Worm (Caenorhabditis elegans): Measurements from ENCODE around the gene chil-9.

chil-9 gene

DNA sequence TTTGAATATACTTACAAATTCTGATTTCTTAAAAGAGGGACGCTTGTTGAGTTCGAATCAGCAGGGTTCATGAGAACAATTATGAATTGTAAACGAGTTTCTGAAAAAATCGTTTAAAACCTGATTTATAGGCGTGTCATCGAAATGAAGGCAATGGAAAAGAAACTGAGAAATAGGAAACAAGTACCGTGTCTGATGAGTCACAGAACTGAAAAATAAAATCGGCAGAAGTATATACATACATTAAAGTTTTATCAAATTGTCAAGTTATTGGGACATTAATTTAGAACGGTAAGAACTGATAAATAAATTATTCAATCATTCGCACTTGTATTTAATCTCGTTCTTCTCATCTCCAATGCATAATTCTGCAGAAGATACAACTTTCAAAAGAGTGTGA, at the start of gene chil-9:
Gene chil-9 (minus strand): TSS at position 101 of the 400 bp plus-strand sequence.
- no peak for TF ChIP-seq hmbx-1 (tag; optimal IDR thresholded peaks at IDR 0.05)
- TF ChIP-seq aly-1 (tag; optimal IDR thresholded peaks at IDR 0.05) = no peak
- no peak for TF ChIP-seq tra-4 (tag; optimal IDR thresholded peaks at IDR 0.05)
- no peak for TF ChIP-seq ets-7 (tag; optimal IDR thresholded peaks at IDR 0.05)
- TF ChIP-seq B0310.2 (tag; optimal IDR thresholded peaks at IDR 0.05) = no peak
- no peak for TF ChIP-seq ceh-13 (GFP tag; optimal IDR thresholded peaks at IDR 0.05)
- no peak for TF ChIP-seq ama-1 (optimal IDR thresholded peaks at IDR 0.05)
- no peak for TF ChIP-seq ceh-36 (tag; optimal IDR thresholded peaks at IDR 0.05)

DNA sequence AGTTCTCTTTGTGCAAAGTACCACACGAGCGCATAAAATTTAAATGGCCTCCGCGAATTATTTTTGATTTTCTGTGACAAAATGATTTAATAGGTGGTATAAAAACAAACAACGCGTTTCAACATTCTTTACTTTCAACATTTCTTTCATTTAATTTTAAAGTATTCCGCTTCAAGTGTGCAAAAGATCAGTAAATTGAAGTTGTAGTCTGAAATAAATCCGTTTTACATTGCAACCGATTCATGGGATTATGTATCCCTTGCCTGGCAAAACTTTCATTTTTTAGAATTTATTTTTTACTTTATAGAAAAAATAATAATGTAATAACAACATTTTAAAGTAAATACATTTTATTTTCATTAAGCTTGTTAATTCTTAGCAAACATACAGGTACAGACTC, 49.3 kb upstream of the chil-9 start, which contains the start of gene F26C11.1:
Gene F26C11.1 (plus strand): TSS at position 301 of the 400 bp plus-strand sequence.
- TF ChIP-seq ceh-36 (tag; optimal IDR thresholded peaks at IDR 0.05) (no peak), ets-7 (tag; optimal IDR thresholded peaks at IDR 0.05) (no peak), ceh-13 (GFP tag; optimal IDR thresholded peaks at IDR 0.05) (no peak), hnd-1 (tag; optimal IDR thresholded peaks at IDR 0.05) (no peak), sea-1 (GFP tag; conservative IDR thresholded peaks at IDR 0.05) (no peak), B0310.2 (tag; optimal IDR thresholded peaks at IDR 0.05) (no peak), flt-1 (GFP tag; IDR thresholded peaks at IDR 0.05) (no peak), scrt-1 (GFP tag; IDR thresholded peaks at IDR 0.05) (no peak), tbx-11 (GFP tag; IDR thresholded peaks at IDR 0.05) (no peak), ama-1 (optimal IDR thresholded peaks at IDR 0.05) (no peak), tbx-37 (GFP tag; conservative IDR thresholded peaks at IDR 0.05) (no peak), pes-1 (GFP tag; IDR thresholded peaks at IDR 0.05) (no peak), aly-1 (tag; optimal IDR thresholded peaks at IDR 0.05) (no peak), F13C5.2 (tag; optimal IDR thresholded peaks at IDR 0.05) (no peak)

DNA sequence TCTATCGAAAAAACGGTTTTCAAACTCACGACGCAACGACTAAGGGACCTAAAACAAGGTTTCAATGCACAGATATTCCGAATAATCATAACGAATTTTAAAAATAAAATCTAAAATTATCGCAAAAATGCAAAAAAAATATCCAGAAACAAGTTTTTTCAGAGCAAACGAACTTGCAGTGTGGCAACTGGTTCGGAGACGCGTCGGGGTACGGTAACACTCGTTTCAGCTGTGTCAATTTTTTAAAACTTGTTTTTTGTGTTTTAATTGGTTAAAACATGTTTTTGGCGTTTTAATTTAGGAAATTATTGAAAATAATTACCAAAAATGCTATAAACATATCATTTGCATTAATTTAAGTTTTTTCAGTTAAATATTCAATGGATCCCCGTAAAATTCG, 47.3 kb upstream of the chil-9 start, which contains the start of gene C08H9.16:
Gene C08H9.16 (plus strand): TSS at position 370 of the 400 bp plus-strand sequence.
- TF ChIP-seq ama-1 (optimal IDR thresholded peaks at IDR 0.05) (no peak), flt-1 (GFP tag; IDR thresholded peaks at IDR 0.05) (no peak), pes-1 (GFP tag; IDR thresholded peaks at IDR 0.05) (no peak)

DNA sequence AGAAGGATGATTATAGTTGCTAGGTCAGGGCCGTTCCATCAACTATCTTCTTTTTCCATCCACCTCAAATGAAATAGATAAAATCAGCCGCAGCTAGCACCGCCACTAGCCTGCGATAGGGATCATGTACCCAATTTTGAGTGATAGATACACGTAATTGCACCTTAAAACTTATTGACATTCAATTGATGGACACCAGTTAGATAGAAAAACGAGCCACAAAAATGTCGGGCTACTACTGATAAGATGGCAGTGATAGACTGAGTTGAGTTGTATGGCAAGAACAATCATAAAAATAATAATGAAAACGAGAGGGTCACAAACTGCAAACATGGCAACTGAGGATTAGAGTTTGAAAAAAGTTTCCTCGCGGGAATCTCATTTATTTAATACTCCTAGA, 46.7 kb upstream of the chil-9 start:
- TF ChIP-seq hmg-4 (GFP tag; optimal IDR thresholded peaks at IDR 0.05) (no peak), scrt-1 (GFP tag; IDR thresholded peaks at IDR 0.05) (no peak), B0310.2 (tag; optimal IDR thresholded peaks at IDR 0.05) (no peak), tbx-37 (GFP tag; conservative IDR thresholded peaks at IDR 0.05) (no peak), aly-1 (tag; optimal IDR thresholded peaks at IDR 0.05) (no peak), tra-4 (tag; optimal IDR thresholded peaks at IDR 0.05) (no peak), ets-7 (tag; optimal IDR thresholded peaks at IDR 0.05) (no peak), hmbx-1 (tag; optimal IDR thresholded peaks at IDR 0.05) (no peak), sea-1 (GFP tag; conservative IDR thresholded peaks at IDR 0.05) (no peak), pes-1 (GFP tag; IDR thresholded peaks at IDR 0.05) (no peak)

DNA sequence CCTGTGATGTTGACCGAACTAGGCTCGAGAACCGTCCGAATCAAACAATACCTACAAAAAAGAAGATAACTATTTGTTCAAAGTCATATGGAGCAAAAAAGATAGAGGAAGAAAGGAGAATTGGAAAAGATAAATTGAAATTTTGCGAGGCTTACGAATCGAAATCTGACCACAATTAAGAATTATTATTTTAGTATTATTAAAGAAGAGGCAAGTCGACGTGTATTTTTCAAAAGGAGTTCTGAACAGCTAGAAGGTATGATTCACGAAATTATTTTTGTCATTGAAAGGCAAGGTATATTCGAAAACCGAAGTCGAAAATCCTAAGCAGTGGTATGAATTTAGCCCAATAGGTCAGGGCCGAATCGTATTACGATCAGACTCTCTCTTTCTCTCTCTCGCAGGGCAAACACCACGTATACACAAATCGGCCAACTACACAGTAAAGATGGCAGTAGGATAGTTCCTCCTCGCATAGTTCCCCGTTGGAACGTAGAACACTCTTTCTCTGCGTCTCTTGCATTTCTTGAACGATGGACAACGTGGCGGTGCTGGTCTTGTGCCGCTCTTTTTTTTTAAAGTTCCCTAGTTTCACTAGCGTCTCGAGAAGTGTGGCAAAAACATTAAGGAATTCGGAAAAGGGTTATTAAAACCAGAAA, 46.0 kb upstream of the chil-9 start, which contains the start of gene vgln-1:
Gene vgln-1 (minus strand): TSS at position 51 of the 659 bp plus-strand sequence.
- TF ChIP-seq ceh-36 (tag; optimal IDR thresholded peaks at IDR 0.05) = no peak
- TF ChIP-seq tra-4 (tag; optimal IDR thresholded peaks at IDR 0.05) = no peak
- TF ChIP-seq pes-1 (GFP tag; IDR thresholded peaks at IDR 0.05) = no peak; the same call in 1 of the 2 replicates
- TF ChIP-seq ama-1 (optimal IDR thresholded peaks at IDR 0.05) = no peak
- TF ChIP-seq tbx-37 (GFP tag; conservative IDR thresholded peaks at IDR 0.05) = no peak
- TF ChIP-seq scrt-1 (GFP tag; IDR thresholded peaks at IDR 0.05) = no peak

DNA sequence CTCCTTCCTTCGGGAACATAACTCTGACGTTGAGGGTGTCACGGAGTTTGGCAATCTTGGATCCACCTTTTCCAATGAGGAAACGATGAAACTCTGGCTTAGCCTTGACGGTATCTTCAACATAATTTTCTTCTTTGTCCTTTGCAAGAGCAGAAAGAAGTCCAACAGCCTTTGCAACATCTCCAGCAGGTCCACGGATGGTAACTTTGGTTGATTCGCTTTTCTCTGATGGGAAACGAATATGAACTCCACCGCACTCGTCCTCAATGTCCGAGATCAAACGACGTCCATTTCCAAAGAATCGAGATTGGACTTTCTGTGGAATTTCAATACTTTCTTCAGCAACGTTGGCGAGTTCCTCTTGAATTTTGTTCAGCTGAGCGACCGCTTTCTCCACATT, 43.4 kb upstream of the chil-9 start:
- TF ChIP-seq flt-1 (GFP tag; IDR thresholded peaks at IDR 0.05) (no peak), B0310.2 (tag; optimal IDR thresholded peaks at IDR 0.05) (no peak), ama-1 (optimal IDR thresholded peaks at IDR 0.05) (no peak), ets-7 (tag; optimal IDR thresholded peaks at IDR 0.05) (no peak), hmbx-1 (tag; optimal IDR thresholded peaks at IDR 0.05) (no peak), F13C5.2 (tag; optimal IDR thresholded peaks at IDR 0.05) (no peak), ceh-36 (tag; optimal IDR thresholded peaks at IDR 0.05) (no peak), aly-1 (tag; optimal IDR thresholded peaks at IDR 0.05) (no peak), tbx-11 (GFP tag; IDR thresholded peaks at IDR 0.05) (no peak), tbx-37 (GFP tag; conservative IDR thresholded peaks at IDR 0.05) (no peak)

DNA sequence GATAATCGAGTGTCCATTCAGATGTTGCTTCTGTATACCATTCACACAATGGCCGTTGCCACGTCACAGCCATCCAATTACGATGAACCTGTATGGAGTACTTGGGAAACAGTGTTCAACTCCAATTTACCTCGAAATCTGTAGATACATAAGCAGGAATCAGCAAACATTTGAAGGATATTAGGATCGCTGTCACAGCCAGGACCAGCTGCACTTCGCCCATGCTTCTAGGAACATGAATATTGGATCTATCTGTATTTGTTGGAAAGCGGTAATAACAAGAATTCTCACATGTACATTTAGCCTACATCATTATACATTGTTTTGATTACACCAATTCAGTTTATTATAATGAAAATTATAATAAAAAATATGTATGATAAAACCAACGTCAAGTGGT, 41.1 kb upstream of the chil-9 start, which contains the start of gene algn-8:
Gene algn-8 (minus strand): TSS at position 227 of the 400 bp plus-strand sequence.
- TF ChIP-seq pes-1 (GFP tag; IDR thresholded peaks at IDR 0.05) = no peak
- no peak for TF ChIP-seq scrt-1 (GFP tag; IDR thresholded peaks at IDR 0.05)
- no peak for TF ChIP-seq B0310.2 (tag; optimal IDR thresholded peaks at IDR 0.05)
- no peak for TF ChIP-seq ceh-13 (GFP tag; optimal IDR thresholded peaks at IDR 0.05)
- TF ChIP-seq hmbx-1 (tag; optimal IDR thresholded peaks at IDR 0.05) = no peak
- TF ChIP-seq aly-1 (tag; optimal IDR thresholded peaks at IDR 0.05) = no peak
- no peak for TF ChIP-seq hmg-4 (GFP tag; optimal IDR thresholded peaks at IDR 0.05)
- no peak for TF ChIP-seq ceh-36 (tag; optimal IDR thresholded peaks at IDR 0.05)
- TF ChIP-seq tbx-37 (GFP tag; conservative IDR thresholded peaks at IDR 0.05) = no peak
- no peak for TF ChIP-seq hnd-1 (tag; optimal IDR thresholded peaks at IDR 0.05)
- TF ChIP-seq F13C5.2 (tag; optimal IDR thresholded peaks at IDR 0.05) = no peak
- no peak for TF ChIP-seq tbx-11 (GFP tag; IDR thresholded peaks at IDR 0.05)
- no peak for TF ChIP-seq flt-1 (GFP tag; IDR thresholded peaks at IDR 0.05)
- TF ChIP-seq sea-1 (GFP tag; conservative IDR thresholded peaks at IDR 0.05) = no peak
- no peak for TF ChIP-seq ama-1 (optimal IDR thresholded peaks at IDR 0.05)
- TF ChIP-seq ets-7 (tag; optimal IDR thresholded peaks at IDR 0.05) = no peak
- no peak for TF ChIP-seq tra-4 (tag; optimal IDR thresholded peaks at IDR 0.05)

DNA sequence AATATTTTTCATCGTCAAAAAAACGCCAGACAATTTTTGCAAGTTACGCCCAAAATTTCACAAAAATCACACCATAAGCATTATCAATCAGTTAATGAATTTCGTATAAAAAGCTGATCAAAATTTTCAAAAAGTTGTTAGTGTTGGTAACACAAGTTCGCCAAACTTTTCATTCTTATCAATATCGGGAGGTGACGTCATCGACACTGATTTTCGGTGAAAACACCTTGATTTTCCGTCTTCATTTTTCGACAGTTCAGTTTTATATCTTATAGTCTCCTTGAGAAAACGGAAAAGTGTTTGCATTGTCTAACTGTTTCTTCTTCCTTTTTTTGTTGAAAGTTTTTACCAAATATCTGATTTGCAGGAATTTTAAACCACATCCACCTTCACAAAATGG, 35.7 kb upstream of the chil-9 start, which contains the start of gene C08H9.15:
Gene C08H9.15 (plus strand): TSS at position 368 of the 400 bp plus-strand sequence.
- TF ChIP-seq F13C5.2 (tag; optimal IDR thresholded peaks at IDR 0.05) (no peak), sea-1 (GFP tag; conservative IDR thresholded peaks at IDR 0.05) (no peak), ceh-13 (GFP tag; optimal IDR thresholded peaks at IDR 0.05) (no peak), tbx-37 (GFP tag; conservative IDR thresholded peaks at IDR 0.05) (no peak), flt-1 (GFP tag; IDR thresholded peaks at IDR 0.05) (no peak), pes-1 (GFP tag; IDR thresholded peaks at IDR 0.05) (no peak), hmbx-1 (tag; optimal IDR thresholded peaks at IDR 0.05) (no peak), ama-1 (optimal IDR thresholded peaks at IDR 0.05) (no peak)

Measured in whole organism, early embryonic.